Worm (Caenorhabditis elegans) whole organism, L3 larva: ENCODE results near the gene mdt-15.

Experiments used
- R02D3.7 ChIP-seq: fragments of 150-350 bp; optimal IDR thresholded peaks from 2 replicates; lab custom pipeline; 2014; ENCODE audit warnings: missing biosample characterization, missing genetic modification characterization
- daf-12 ChIP-seq: fragments of 150-350 bp; optimal IDR thresholded peaks from 2 replicates; lab custom pipeline; 2014; ENCODE audit warnings: missing biosample characterization, missing genetic modification reagents, missing genetic modification characterization
- lin-15B ChIP-seq: fragments of 150-350 bp; optimal IDR thresholded peaks from 2 replicates; lab custom pipeline; 2014; ENCODE audit warnings: missing biosample characterization, missing genetic modification characterization
- nhr-23 ChIP-seq: fragments of 150-350 bp; optimal IDR thresholded peaks from 2 replicates; lab custom pipeline; 2014; ENCODE audit warnings: missing biosample characterization, missing genetic modification reagents, missing genetic modification characterization
- pqm-1 ChIP-seq: fragments of 150-350 bp; optimal IDR thresholded peaks from 2 replicates; lab custom pipeline; 2017; ENCODE audit warnings: missing biosample characterization, missing genetic modification characterization, inconsistent platforms
- tbx-2 ChIP-seq: sonication (generic microtip); optimal IDR thresholded peaks from 2 replicates; lab custom pipeline; 2016; ENCODE audit warnings: mild to moderate bottlenecking, missing genetic modification characterization, missing compliant biosample characterization
- unc-62 ChIP-seq: fragments of 150-350 bp; sonication (generic microtip); optimal IDR thresholded peaks from 4 replicates; lab custom pipeline; 2014; ENCODE audit warnings: missing biosample characterization, missing genetic modification reagents, missing genetic modification characterization
- ztf-11 ChIP-seq: fragments of 150-350 bp; optimal IDR thresholded peaks from 2 replicates; lab custom pipeline; 2014; ENCODE audit warnings: missing biosample characterization, missing genetic modification characterization

DNA sequence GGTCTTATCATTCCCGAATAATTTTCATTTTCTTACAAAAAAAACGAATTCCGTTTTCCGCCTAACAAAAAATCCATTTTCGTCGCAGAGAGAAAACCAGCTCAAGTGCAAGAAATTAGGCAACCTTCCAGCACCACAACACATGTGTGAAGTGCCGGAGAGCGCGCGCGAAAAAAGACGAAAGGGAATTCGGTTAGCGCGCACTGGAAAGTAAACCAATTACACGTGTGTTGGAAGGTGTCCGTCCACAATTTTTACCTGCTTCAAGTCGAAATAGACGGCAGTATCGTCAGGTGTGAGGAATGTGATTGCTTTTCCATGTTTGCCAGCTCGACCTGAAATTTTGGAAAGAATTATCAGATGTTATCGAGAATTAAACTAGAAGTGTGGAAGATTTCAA is 1.1 kb upstream of the mdt-15 start:
- TF ChIP-seq R02D3.7 (tag; lab: Kevin White, UChicago) (no peak), unc-62 (GFP tag; lab: Kevin White, UChicago) (no peak), lin-15B (tag; lab: Kevin White, UChicago) (no peak), nhr-23 (tag; lab: Kevin White, UChicago) (no peak), daf-12 (tag; lab: Kevin White, UChicago) (no peak), ztf-11 (tag; lab: Kevin White, UChicago) (no peak), tbx-2 (tag; lab: Kevin White, UChicago) (no peak), pqm-1 (no peak)
